Worm (Caenorhabditis elegans) whole organism, L4/young adult: Measurements from ENCODE around the gene bgnt-1.4.

Source experiments
- W03F9.2 ChIP-seq: fragments of 150-350 bp; optimal IDR thresholded peaks from 2 replicates; lab custom pipeline; 2014; ENCODE audit warnings: missing biosample characterization, missing genetic modification characterization
- dao-5 ChIP-seq: sonication (generic microtip); optimal IDR thresholded peaks from 2 replicates; lab custom pipeline; 2016; ENCODE audit warnings: missing genotype, missing genetic modification characterization, moderate library complexity, missing compliant biosample characterization
- him-1 ChIP-seq: sonication (generic microtip); optimal IDR thresholded peaks from 2 replicates; lab custom pipeline; 2016; ENCODE audit warnings: missing genotype, missing genetic modification reagents, missing genetic modification characterization, missing compliant biosample characterization

ce11 chrV:4731154-4731961 lies 29.4 kb upstream of the bgnt-1.4 start, which contains the start of gene F39G3.3:
- TF ChIP-seq him-1 (tag; lab: Kevin White, UChicago) (peak; percentile 11), dao-5 (no peak), W03F9.2 (tag; lab: Kevin White, UChicago) (peak; percentile 58)
